Worm (Caenorhabditis elegans): Measurements from ENCODE around the gene Y41C4A.21.

The Y41C4A.21 gene

DNA sequence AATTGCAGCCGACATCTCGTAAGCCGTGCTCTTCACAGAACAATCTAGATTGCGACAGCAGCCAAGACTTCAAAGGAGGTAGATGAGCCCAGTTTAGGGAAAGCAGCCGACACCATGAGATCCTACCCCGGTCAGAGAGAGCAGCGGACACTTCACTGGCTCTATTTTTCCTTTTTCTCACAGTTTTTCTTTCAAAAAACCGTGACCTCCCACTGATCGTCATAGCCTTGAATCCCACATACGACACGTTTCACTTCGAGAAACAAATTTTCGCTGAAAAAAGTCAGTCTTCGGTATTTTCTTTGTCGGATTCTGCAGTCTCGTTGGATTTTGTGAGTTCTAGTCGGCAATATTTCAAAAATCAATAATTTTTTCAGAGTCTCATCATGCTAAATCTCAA is at the start of gene Y41C4A.21:
Y41C4A.21 (plus strand) TSS at position 301 of the 400 bp plus-strand sequence.
- no peak for TF ChIP-seq unc-62 (GFP tag; optimal IDR thresholded peaks at IDR 0.05)
- no peak for TF ChIP-seq nhr-76 (tag; optimal IDR thresholded peaks at IDR 0.05)
- no peak for TF ChIP-seq ceh-39 (tag; optimal IDR thresholded peaks at IDR 0.05)
- TF ChIP-seq zip-8 (tag; optimal IDR thresholded peaks at IDR 0.05), result no peak
- TF ChIP-seq M03D4.4 (tag; optimal IDR thresholded peaks at IDR 0.05), result no peak
- no peak for TF ChIP-seq ceh-83 (GFP tag; optimal IDR thresholded peaks at IDR 0.05)
- TF ChIP-seq nhr-237 (tag; optimal IDR thresholded peaks at IDR 0.05), result no peak
- TF ChIP-seq ham-2 (GFP tag; optimal IDR thresholded peaks at IDR 0.05), result no peak
- no peak for TF ChIP-seq nhr-28 (tag; optimal IDR thresholded peaks at IDR 0.05)
- TF ChIP-seq snpc-4 (tag; optimal IDR thresholded peaks at IDR 0.05), result no peak
- TF ChIP-seq elt-3 (tag; optimal IDR thresholded peaks at IDR 0.05), result no peak
- TF ChIP-seq mls-2 (tag; optimal IDR thresholded peaks at IDR 0.05), result no peak
- TF ChIP-seq cnd-1 (tag; optimal IDR thresholded peaks at IDR 0.05), result no peak
- TF ChIP-seq mab-5 (tag; optimal IDR thresholded peaks at IDR 0.05), result no peak
- no peak for TF ChIP-seq unc-120 (tag; optimal IDR thresholded peaks at IDR 0.05; ENCODE audit: poor library complexity, severe bottlenecking)
- no peak for TF ChIP-seq ztf-11 (tag; optimal IDR thresholded peaks at IDR 0.05)

DNA sequence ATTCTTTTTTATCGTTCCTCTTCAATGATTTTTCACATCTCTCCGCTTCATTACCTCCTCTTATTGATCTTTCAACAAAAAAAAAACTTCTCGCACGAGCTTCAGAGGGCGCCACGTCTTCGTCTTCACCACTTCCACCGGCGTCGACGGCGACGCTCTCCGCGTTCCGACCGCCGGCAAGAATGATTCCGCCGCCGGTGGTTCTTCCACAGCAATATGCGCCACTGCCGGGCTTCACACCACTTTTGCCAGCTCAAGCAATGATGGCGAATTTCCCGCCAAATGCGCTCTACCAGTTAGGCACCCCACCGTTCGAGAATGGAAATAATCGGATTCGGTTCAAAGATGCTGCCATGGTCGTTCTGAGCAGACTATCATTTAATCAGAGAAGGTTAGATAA is 49.1 kb upstream of the Y41C4A.21 start:
- no peak for TF ChIP-seq nhr-2 (tag; optimal IDR thresholded peaks at IDR 0.05)
- TF ChIP-seq ceh-39 (tag; optimal IDR thresholded peaks at IDR 0.05), result no peak
- no peak for TF ChIP-seq nhr-28 (tag; optimal IDR thresholded peaks at IDR 0.05)
- TF ChIP-seq nhr-237 (tag; optimal IDR thresholded peaks at IDR 0.05), result no peak
- TF ChIP-seq hlh-1 (tag; optimal IDR thresholded peaks at IDR 0.05), result no peak
- TF ChIP-seq mab-5 (tag; optimal IDR thresholded peaks at IDR 0.05), result no peak
- no peak for TF ChIP-seq ham-2 (GFP tag; optimal IDR thresholded peaks at IDR 0.05)
- no peak for TF ChIP-seq elt-3 (tag; optimal IDR thresholded peaks at IDR 0.05)
- TF ChIP-seq ceh-43 (GFP tag; optimal IDR thresholded peaks at IDR 0.05), result no peak
- no peak for TF ChIP-seq unc-120 (tag; optimal IDR thresholded peaks at IDR 0.05; ENCODE audit: poor library complexity, severe bottlenecking)
- no peak for TF ChIP-seq sptf-1 (tag; optimal IDR thresholded peaks at IDR 0.05)
- no peak for TF ChIP-seq flh-1 (GFP tag; optimal IDR thresholded peaks at IDR 0.05)
- TF ChIP-seq pha-4 (tag; optimal IDR thresholded peaks at IDR 0.05), result no peak
- TF ChIP-seq unc-39 (tag; optimal IDR thresholded peaks at IDR 0.05), result no peak
- no peak for TF ChIP-seq tbx-8 (GFP tag; optimal IDR thresholded peaks at IDR 0.05)
- TF ChIP-seq unc-62 (GFP tag; optimal IDR thresholded peaks at IDR 0.05), result no peak
- TF ChIP-seq M03D4.4 (tag; optimal IDR thresholded peaks at IDR 0.05), result no peak
- TF ChIP-seq lsy-2 (tag; optimal IDR thresholded peaks at IDR 0.05), result no peak
- TF ChIP-seq snpc-4 (tag; optimal IDR thresholded peaks at IDR 0.05), result no peak

DNA sequence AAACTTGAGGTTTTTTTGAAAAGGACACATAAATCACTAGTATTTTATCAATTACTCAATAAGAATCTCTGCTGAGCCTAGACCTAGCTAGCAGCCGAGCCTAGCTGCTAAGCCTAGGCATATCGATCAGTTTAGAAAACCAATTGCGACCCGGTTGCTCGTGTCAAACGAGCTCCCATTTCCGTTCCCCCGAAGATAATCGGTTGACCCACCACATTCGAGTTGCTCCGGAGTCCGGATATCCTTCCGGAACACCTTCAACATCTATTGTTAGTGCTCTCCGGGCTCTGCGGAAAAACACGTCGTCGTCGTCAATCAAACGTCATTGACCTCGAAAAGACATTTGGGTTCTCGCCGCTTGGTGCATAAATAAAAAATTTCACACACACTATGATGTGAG is 48.4 kb upstream of the Y41C4A.21 start:
- TF ChIP-seq flh-1 (GFP tag; optimal IDR thresholded peaks at IDR 0.05) (no peak), mls-2 (tag; optimal IDR thresholded peaks at IDR 0.05) (no peak), sem-2 (GFP tag; optimal IDR thresholded peaks at IDR 0.05) (no peak), nhr-237 (tag; optimal IDR thresholded peaks at IDR 0.05) (no peak), M03D4.4 (tag; optimal IDR thresholded peaks at IDR 0.05) (no peak), lin-13 (tag; optimal IDR thresholded peaks at IDR 0.05) (no peak), unc-120 (tag; optimal IDR thresholded peaks at IDR 0.05; ENCODE audit: poor library complexity, severe bottlenecking) (no peak), mep-1 (tag; optimal IDR thresholded peaks at IDR 0.05) (no peak), lin-32 (GFP tag; optimal IDR thresholded peaks at IDR 0.05) (no peak), tbx-8 (GFP tag; optimal IDR thresholded peaks at IDR 0.05) (no peak), nhr-76 (tag; optimal IDR thresholded peaks at IDR 0.05) (no peak), ceh-43 (GFP tag; optimal IDR thresholded peaks at IDR 0.05) (no peak), ztf-11 (tag; optimal IDR thresholded peaks at IDR 0.05) (no peak), sptf-1 (tag; optimal IDR thresholded peaks at IDR 0.05) (no peak), ham-2 (GFP tag; optimal IDR thresholded peaks at IDR 0.05) (no peak), elt-3 (tag; optimal IDR thresholded peaks at IDR 0.05) (no peak), snpc-4 (tag; optimal IDR thresholded peaks at IDR 0.05) (no peak)

DNA sequence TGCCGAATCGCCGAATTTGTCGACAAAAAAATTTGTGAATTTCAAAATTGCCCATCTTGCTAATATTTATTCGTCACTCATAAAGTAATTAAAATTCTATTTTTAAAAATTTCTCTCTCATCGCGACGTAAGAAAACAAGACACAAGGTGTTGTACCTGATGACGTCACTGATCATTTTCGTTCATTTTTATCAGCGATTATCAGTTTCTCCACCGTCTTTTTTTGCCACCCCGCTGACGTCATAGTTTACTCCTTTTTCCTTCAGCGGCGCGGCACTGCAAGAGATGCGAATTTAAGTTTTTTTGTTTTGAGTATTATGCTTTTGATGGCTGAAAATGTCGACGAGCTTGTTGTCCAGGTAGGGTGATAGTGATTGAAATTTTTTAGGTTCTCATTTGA is 47.4 kb upstream of the Y41C4A.21 start:
- TF ChIP-seq ceh-43 (GFP tag; optimal IDR thresholded peaks at IDR 0.05) (no peak), unc-62 (GFP tag; optimal IDR thresholded peaks at IDR 0.05) (no peak), zip-8 (tag; optimal IDR thresholded peaks at IDR 0.05) (peak; percentile 70), sem-2 (GFP tag; optimal IDR thresholded peaks at IDR 0.05) (no peak)

DNA sequence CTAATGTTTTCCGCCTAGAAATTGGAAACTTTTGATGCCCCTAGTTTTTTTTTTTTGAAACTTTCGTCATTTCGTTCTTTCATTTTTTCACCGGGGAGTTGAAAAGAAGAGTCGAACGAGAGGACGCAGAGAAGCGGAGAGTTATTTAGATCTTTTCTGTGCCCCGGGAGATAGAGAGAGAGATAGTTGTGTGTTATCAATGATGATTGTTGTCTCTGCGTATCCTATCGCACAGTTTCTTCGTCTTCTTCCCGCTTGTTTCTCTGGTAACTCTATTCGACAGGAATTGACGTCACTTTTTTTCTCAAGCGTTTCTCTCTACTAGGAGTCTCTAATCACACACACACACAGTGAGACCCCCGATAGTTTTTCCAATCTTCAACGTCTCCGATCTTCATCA is 42.9 kb upstream of the Y41C4A.21 start:
- no peak for TF ChIP-seq unc-39 (tag; optimal IDR thresholded peaks at IDR 0.05)
- peak; percentile 68 for TF ChIP-seq elt-3 (tag; optimal IDR thresholded peaks at IDR 0.05)
- no peak for TF ChIP-seq tbx-8 (GFP tag; optimal IDR thresholded peaks at IDR 0.05)
- peak; percentile 78 for TF ChIP-seq elt-1 (tag; optimal IDR thresholded peaks at IDR 0.05; ENCODE audit: borderline replicate concordance, insufficient read depth)
- TF ChIP-seq ham-2 (GFP tag; optimal IDR thresholded peaks at IDR 0.05), result no peak
- TF ChIP-seq pha-4 (tag; optimal IDR thresholded peaks at IDR 0.05), result no peak
- TF ChIP-seq nhr-237 (tag; optimal IDR thresholded peaks at IDR 0.05), result no peak
- no peak for TF ChIP-seq lsy-2 (tag; optimal IDR thresholded peaks at IDR 0.05)

Measured in whole organism, mixed stage, embryonic.